Fruit fly (Drosophila melanogaster): ENCODE measurements around the gene eIF2D.

Gene eIF2D

DNA sequence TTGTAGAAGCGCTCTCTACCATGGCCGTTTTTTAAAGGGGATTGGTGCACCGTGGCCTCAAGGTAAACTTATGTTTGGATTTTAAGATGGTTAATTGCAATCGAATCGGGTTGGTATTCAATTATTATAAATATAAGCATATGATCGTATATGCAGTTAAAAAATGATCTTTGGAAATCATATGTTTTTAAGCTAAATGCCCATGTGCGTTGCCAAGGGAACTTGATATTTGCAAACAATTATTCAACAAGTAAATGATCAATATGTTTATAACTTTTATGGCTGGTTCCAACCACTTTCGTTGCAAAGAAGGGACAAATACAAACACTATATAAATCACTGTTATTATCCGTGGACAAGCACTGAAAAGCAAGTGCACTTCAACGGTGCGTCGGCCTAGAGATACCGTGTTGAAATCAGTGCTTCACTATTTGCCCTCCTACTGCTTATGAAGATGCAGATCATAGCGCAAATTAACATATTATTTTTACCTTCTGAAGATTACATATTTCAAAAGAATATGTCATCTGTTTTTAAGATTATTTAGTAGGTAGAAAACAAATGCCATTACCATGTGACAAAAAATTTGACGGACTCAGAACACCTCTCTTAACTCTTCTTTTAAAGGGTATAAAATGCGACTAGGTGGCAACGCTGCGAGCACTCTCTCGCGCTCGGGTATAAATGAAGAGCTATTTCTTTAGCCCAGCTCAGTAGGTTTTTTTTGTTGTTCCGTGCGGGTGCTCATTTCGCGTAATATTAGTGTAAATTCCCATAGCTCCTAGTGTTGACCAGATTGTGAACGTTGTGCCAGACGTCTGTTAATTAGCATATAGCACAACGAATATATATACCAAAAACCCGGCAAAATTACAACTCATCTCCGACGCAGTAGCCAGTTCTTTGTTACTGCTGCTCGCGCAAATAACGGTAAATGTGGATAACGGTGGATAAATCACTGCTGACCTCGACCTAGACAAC is 6.1 kb upstream of the eIF2D start, which contains the start of gene rdog (continued):
- no peak for TF ChIP-seq HLHmδ (GFP tag; optimal IDR thresholded peaks at IDR 0.05)
- no peak for TF ChIP-seq Xrp1 (GFP tag; IDR thresholded peaks at IDR 0.05)
- peak; percentile 77 for TF ChIP-seq CG13424 (tag; optimal IDR thresholded peaks at IDR 0.05)
- TF ChIP-seq CG8765 (GFP tag; IDR thresholded peaks at IDR 0.05), result peak; percentile 51; the same call in 1 of the 2 replicates
- no peak for TF ChIP-seq unc-4 (GFP tag; IDR thresholded peaks at IDR 0.05; ENCODE audit: partially characterized antibody)
- no peak for TF ChIP-seq CG16779 (GFP tag; IDR thresholded peaks at IDR 0.05)
- peak; percentile 65 for TF ChIP-seq Bteb2 (GFP tag; optimal IDR thresholded peaks at IDR 0.05)
- peak; percentile 3 for TF ChIP-seq MESR4 (GFP tag; optimal IDR thresholded peaks at IDR 0.05)
- TF ChIP-seq ATbp (GFP tag; optimal IDR thresholded peaks at IDR 0.05), result peak; percentile 38
- peak; percentile 69 for TF ChIP-seq phol (tag; optimal IDR thresholded peaks at IDR 0.05)
- TF ChIP-seq lola (GFP tag; optimal IDR thresholded peaks at IDR 0.05), result peak in 1 of 3 experiments; percentile 81
- no peak for TF ChIP-seq CG11696 (GFP tag; IDR thresholded peaks at IDR 0.05)
- TF ChIP-seq amos (GFP tag; IDR thresholded peaks at IDR 0.05; ENCODE audit: partially characterized antibody), result peak; percentile 43; the same call in 1 of the 2 replicates
- no peak for TF ChIP-seq GATAe (GFP tag; conservative IDR thresholded peaks at IDR 0.05)
- TF ChIP-seq prd (optimal IDR thresholded peaks at IDR 0.05), result no peak
- TF ChIP-seq prd (GFP tag; IDR thresholded peaks at IDR 0.05), result peak; percentile 65; the same call in 2 of the 3 replicates
- peak; percentile 81 for TF ChIP-seq shn (GFP tag; optimal IDR thresholded peaks at IDR 0.05)
- TF ChIP-seq CG18764 (GFP tag; optimal IDR thresholded peaks at IDR 0.05), result peak; percentile 62
- no peak for TF ChIP-seq lov (optimal IDR thresholded peaks at IDR 0.05)
- no peak for TF ChIP-seq lov (GFP tag; IDR thresholded peaks at IDR 0.05)
- TF ChIP-seq CG2129 (GFP tag; IDR thresholded peaks at IDR 0.05; ENCODE audit: partially characterized antibody), result no peak
- TF ChIP-seq CG15696 (tag; optimal IDR thresholded peaks at IDR 0.05), result peak; percentile 77
- TF ChIP-seq CG8388 (GFP tag; optimal IDR thresholded peaks at IDR 0.05), result peak; percentile 73
- peak; percentile 88 for TF ChIP-seq az2 (GFP tag; optimal IDR thresholded peaks at IDR 0.05)
- no peak for TF ChIP-seq CG11085 (GFP tag; IDR thresholded peaks at IDR 0.05)
- TF ChIP-seq CG34422 (GFP tag; IDR thresholded peaks at IDR 0.05), result no peak
- peak; percentile 24 for TF ChIP-seq ems (GFP tag; optimal IDR thresholded peaks at IDR 0.05)
- peak; percentile 71 for TF ChIP-seq nerfin-1 (tag; optimal IDR thresholded peaks at IDR 0.05)
- no peak for TF ChIP-seq usp (GFP tag; optimal IDR thresholded peaks at IDR 0.05)
- TF ChIP-seq CrebB (tag; optimal IDR thresholded peaks at IDR 0.05), result peak; percentile 68
- peak; percentile 62 for TF ChIP-seq btn (GFP tag; optimal IDR thresholded peaks at IDR 0.05)
- peak; percentile 56 for TF ChIP-seq CG9932 (GFP tag; IDR thresholded peaks at IDR 0.05)
- TF ChIP-seq CG9609 (GFP tag; optimal IDR thresholded peaks at IDR 0.05), result peak; percentile 75
- TF ChIP-seq Dref (GFP tag; IDR thresholded peaks at IDR 0.05), result no peak
- TF ChIP-seq CG15011 (GFP tag; optimal IDR thresholded peaks at IDR 0.05), result peak; percentile 75
- 0 out of 3 replicates have a peak, but pooled peaks have one; percentile 39 for TF ChIP-seq CG2199 (GFP tag; IDR thresholded peaks at IDR 0.05)
- no peak for TF ChIP-seq dan (GFP tag; IDR thresholded peaks at IDR 0.05)
- 0 out of 4 replicates have a peak, but pooled peaks have one; percentile 50 for TF ChIP-seq chinmo (GFP tag; IDR thresholded peaks at IDR 0.05; ENCODE audit: partially characterized antibody)
- TF ChIP-seq ab (GFP tag; optimal IDR thresholded peaks at IDR 0.05), result peak; percentile 67
- peak; percentile 83 for TF ChIP-seq pho (GFP tag; optimal IDR thresholded peaks at IDR 0.05)
- TF ChIP-seq B-H2 (GFP tag; optimal IDR thresholded peaks at IDR 0.05), result peak; percentile 58
- TF ChIP-seq CG17912 (GFP tag; optimal IDR thresholded peaks at IDR 0.05), result no peak
- peak; percentile 99 for TF ChIP-seq D19B (GFP tag; optimal IDR thresholded peaks at IDR 0.05)
- TF ChIP-seq ro (GFP tag; IDR thresholded peaks at IDR 0.05), result no peak
- peak; percentile 27; the same call in 1 of the 2 replicates for TF ChIP-seq al (GFP tag; IDR thresholded peaks at IDR 0.05)
- TF ChIP-seq slbo (GFP tag; IDR thresholded peaks at IDR 0.05), result peak; percentile 61
- no peak for TF ChIP-seq cg (GFP tag; optimal IDR thresholded peaks at IDR 0.05)
- peak; percentile 85 for TF ChIP-seq CG18476 (GFP tag; optimal IDR thresholded peaks at IDR 0.05)

Measured in whole organism, embryonic.